Worm (Caenorhabditis elegans): ENCODE data around the gene srz-96.

The srz-96 gene

ce11 chrV:17198926-17199325, at the start of gene srz-96:
Gene srz-96 (plus strand): TSS chrV:17199226.
- TF ChIP-seq fos-1 (tag; optimal IDR thresholded peaks at IDR 0.05) = no peak
- no peak for TF ChIP-seq nhr-71 (tag; optimal IDR thresholded peaks at IDR 0.05)
- TF ChIP-seq efl-3 (GFP tag; optimal IDR thresholded peaks at IDR 0.05) = no peak
- TF ChIP-seq rnt-1 (tag; optimal IDR thresholded peaks at IDR 0.05) = no peak
- TF ChIP-seq snpc-4 (tag; optimal IDR thresholded peaks at IDR 0.05) = no peak
- no peak for TF ChIP-seq xbp-1 (tag; optimal IDR thresholded peaks at IDR 0.05)
- no peak for TF ChIP-seq dsc-1 (tag; optimal IDR thresholded peaks at IDR 0.05)
- TF ChIP-seq grh-1 (GFP tag; IDR thresholded peaks at IDR 0.05) = no peak

ce11 chrV:17151292-17151691, 47.7 kb upstream of the srz-96 start:
- TF ChIP-seq egl-13 (tag; optimal IDR thresholded peaks at IDR 0.05) = no peak
- no peak for TF ChIP-seq nhr-85 (tag)
- TF ChIP-seq nhr-84 (tag; optimal IDR thresholded peaks at IDR 0.05) = no peak
- no peak for TF ChIP-seq fos-1 (tag; optimal IDR thresholded peaks at IDR 0.05)
- no peak for TF ChIP-seq efl-3 (GFP tag; optimal IDR thresholded peaks at IDR 0.05)
- no peak for TF ChIP-seq zag-1 (tag; optimal IDR thresholded peaks at IDR 0.05)
- no peak for TF ChIP-seq elt-2 (tag; optimal IDR thresholded peaks at IDR 0.05)
- TF ChIP-seq unc-98 (GFP tag; IDR thresholded peaks at IDR 0.05) = no peak
- TF ChIP-seq nhr-76 (tag; optimal IDR thresholded peaks at IDR 0.05) = no peak
- no peak for TF ChIP-seq swsn-7 (tag; optimal IDR thresholded peaks at IDR 0.05)
- TF ChIP-seq unc-30 (tag; optimal IDR thresholded peaks at IDR 0.05) = no peak

- TF ChIP-seq mab-9 (GFP tag; IDR thresholded peaks at IDR 0.05) (no peak), pax-3 (tag; optimal IDR thresholded peaks at IDR 0.05) (no peak), F16B12.6 (tag; optimal IDR thresholded peaks at IDR 0.05) (no peak), vab-15 (tag; optimal IDR thresholded peaks at IDR 0.05) (no peak), unc-98 (GFP tag; IDR thresholded peaks at IDR 0.05) (no peak), lin-39 (tag; optimal IDR thresholded peaks at IDR 0.05) (no peak), snu-23 (GFP tag; optimal IDR thresholded peaks at IDR 0.05) (no peak), ceh-63 (GFP tag; optimal IDR thresholded peaks at IDR 0.05) (no peak), fos-1 (tag; optimal IDR thresholded peaks at IDR 0.05) (no peak), pqm-1 (tag; optimal IDR thresholded peaks at IDR 0.05) (no peak), unc-62 (GFP tag; optimal IDR thresholded peaks at IDR 0.05) (no peak), nhr-71 (tag; optimal IDR thresholded peaks at IDR 0.05) (no peak), nhr-12 (tag; optimal IDR thresholded peaks at IDR 0.05) (no peak), blmp-1 (tag; optimal IDR thresholded peaks at IDR 0.05) (no peak), ztf-4 (tag; optimal IDR thresholded peaks at IDR 0.05) (no peak), unc-30 (tag; optimal IDR thresholded peaks at IDR 0.05) (no peak)
Measured at ce11 chrV:17154944-17155343, 44.1 kb upstream of the srz-96 start.

- no peak for TF ChIP-seq mab-9 (GFP tag; IDR thresholded peaks at IDR 0.05)
- no peak for TF ChIP-seq xbp-1 (tag; optimal IDR thresholded peaks at IDR 0.05)
- TF ChIP-seq ets-5 (GFP tag; IDR thresholded peaks at IDR 0.05) = no peak
- no peak for TF ChIP-seq Y116A8C.19 (tag; optimal IDR thresholded peaks at IDR 0.05; ENCODE audit: borderline replicate concordance)
- TF ChIP-seq ceh-82 (tag; optimal IDR thresholded peaks at IDR 0.05) = no peak
- TF ChIP-seq isw-1 (GFP tag; IDR thresholded peaks at IDR 0.05) = no peak
- no peak for TF ChIP-seq nhr-12 (tag; optimal IDR thresholded peaks at IDR 0.05)
- TF ChIP-seq efl-1 (optimal IDR thresholded peaks at IDR 0.05) = peak in 1 of 2 experiments; percentile 81
- peak in 1 of 2 experiments; percentile 93 for TF ChIP-seq efl-1 (GFP tag; optimal IDR thresholded peaks at IDR 0.05 in 1 of 2)
- no peak for TF ChIP-seq hpl-2 (GFP tag; optimal IDR thresholded peaks at IDR 0.05)
Measured at ce11 chrV:17155384-17155858, 43.6 kb upstream of the srz-96 start, which contains the start of gene F40D4.17. Gene F40D4.17 (minus strand): TSS chrV:17155434.

- TF ChIP-seq lir-3 (tag; optimal IDR thresholded peaks at IDR 0.05; ENCODE audit: poor library complexity) = no peak
- TF ChIP-seq aly-2 (tag; optimal IDR thresholded peaks at IDR 0.05) = no peak
- TF ChIP-seq rnt-1 (tag; optimal IDR thresholded peaks at IDR 0.05) = no peak
- no peak for TF ChIP-seq hlh-17 (GFP tag; optimal IDR thresholded peaks at IDR 0.05; ENCODE audit: borderline replicate concordance)
- TF ChIP-seq nhr-85 (tag) = no peak
- TF ChIP-seq alr-1 (tag; optimal IDR thresholded peaks at IDR 0.05; ENCODE audit: borderline replicate concordance) = no peak
- TF ChIP-seq tlp-1 (tag; optimal IDR thresholded peaks at IDR 0.05) = no peak
- TF ChIP-seq ama-1 (optimal IDR thresholded peaks at IDR 0.05) = no peak
- TF ChIP-seq ces-1 (GFP tag; optimal IDR thresholded peaks at IDR 0.05) = no peak
- no peak for TF ChIP-seq zag-1 (tag; optimal IDR thresholded peaks at IDR 0.05)
- no peak for TF ChIP-seq grh-1 (GFP tag; IDR thresholded peaks at IDR 0.05)
- no peak for TF ChIP-seq C34B4.2 (tag; optimal IDR thresholded peaks at IDR 0.05)
- TF ChIP-seq zip-4 (GFP tag; optimal IDR thresholded peaks at IDR 0.05) = no peak
- no peak for TF ChIP-seq snu-23 (GFP tag; optimal IDR thresholded peaks at IDR 0.05)
- TF ChIP-seq mef-2 (tag; optimal IDR thresholded peaks at IDR 0.05) = no peak
- no peak for TF ChIP-seq efl-3 (GFP tag; optimal IDR thresholded peaks at IDR 0.05)
- no peak for TF ChIP-seq unc-86 (tag; optimal IDR thresholded peaks at IDR 0.05)
Measured at ce11 chrV:17157154-17157553, 41.9 kb upstream of the srz-96 start, which contains the start of gene F40D4.13. Gene F40D4.13 (minus strand): TSS chrV:17157254.
